Fruit fly (Drosophila melanogaster) whole organism, embryonic: ENCODE data around the gene Ndfip.

Experiments
- CG11723 ChIP-seq: fragments of 200-800 bp; sonication (Bioruptor generic); optimal IDR thresholded peaks from 2 replicates; lab custom pipeline; 2017; ENCODE audit warnings: missing biosample characterization, mild to moderate bottlenecking, missing genetic modification characterization
- CG14050 ChIP-seq: fragments of 200-800 bp; sonication (Bioruptor generic); IDR thresholded peaks from 3 replicates; pipeline ENCODE4 v1.3.6; 2022; ENCODE audit warnings: missing biosample characterization, missing genetic modification characterization
- CG14667 ChIP-seq: fragments of 200-800 bp; sonication (Bioruptor generic); IDR thresholded peaks from 2 replicates; pipeline ENCODE4 v1.3.6; 2022; ENCODE audit warnings: missing biosample characterization, missing genetic modification characterization
- CG14710 ChIP-seq: fragments of 200-800 bp; sonication (Bioruptor generic); optimal IDR thresholded peaks from 3 replicates; lab custom pipeline; 2019; ENCODE audit warnings: missing biosample characterization, mild to moderate bottlenecking, missing genetic modification characterization, moderate library complexity
- CG15601 ChIP-seq: fragments of 200-800 bp; sonication (Bioruptor generic); optimal IDR thresholded peaks from 3 replicates; lab custom pipeline; 2019; ENCODE audit warnings: missing biosample characterization, mild to moderate bottlenecking, missing genetic modification characterization, moderate library complexity
- CG17385 ChIP-seq: fragments of 200-800 bp; sonication (Bioruptor generic); optimal IDR thresholded peaks from 3 replicates; lab custom pipeline; 2018; ENCODE audit warnings: missing biosample characterization, mild to moderate bottlenecking, missing genetic modification characterization
- CG17802 ChIP-seq: fragments of 200-800 bp; sonication (Bioruptor generic); optimal IDR thresholded peaks from 2 replicates; lab custom pipeline; 2018; ENCODE audit warnings: missing biosample characterization, mild to moderate bottlenecking, missing genetic modification characterization, moderate library complexity
- CG17912 ChIP-seq: fragments of 200-800 bp; sonication (Bioruptor generic); optimal IDR thresholded peaks from 2 replicates; lab custom pipeline; 2018; ENCODE audit warnings: missing biosample characterization, mild to moderate bottlenecking, missing genetic modification characterization
- CG31441 ChIP-seq: fragments of 200-800 bp; sonication (Bioruptor generic); IDR thresholded peaks from 2 replicates; pipeline ENCODE4 v1.3.6; 2022; ENCODE audit warnings: missing biosample characterization, missing genetic modification characterization
- CG3163 ChIP-seq: fragments of 200-800 bp; sonication (Bioruptor generic); optimal IDR thresholded peaks from 3 replicates; lab custom pipeline; 2016; ENCODE audit warnings: missing biosample characterization, missing genetic modification characterization
- CG3995 ChIP-seq: fragments of 200-800 bp; sonication (Bioruptor generic); optimal IDR thresholded peaks from 3 replicates; lab custom pipeline; 2016; ENCODE audit warnings: missing biosample characterization, missing genetic modification characterization
- CG42726 ChIP-seq: fragments of 200-800 bp; sonication (Bioruptor generic); IDR thresholded peaks from 2 replicates; pipeline ENCODE4 v1.3.6; 2022; ENCODE audit warnings: missing biosample characterization, missing genetic modification characterization; ENCODE audit not compliant: partially characterized antibody
- CG4854 ChIP-seq: fragments of 200-800 bp; sonication (Bioruptor generic); optimal IDR thresholded peaks from 2 replicates; lab custom pipeline; 2016; ENCODE audit warnings: missing biosample characterization, missing genetic modification characterization, inconsistent platforms
- CG6175 ChIP-seq: fragments of 200-800 bp; sonication (Bioruptor generic); IDR thresholded peaks from 3 replicates; pipeline ENCODE4 v1.3.6; 2022; ENCODE audit warnings: missing biosample characterization, missing genetic modification characterization
- CG7839 ChIP-seq: fragments of 200-800 bp; sonication (Bioruptor generic); optimal IDR thresholded peaks from 3 replicates; lab custom pipeline; 2018; ENCODE audit warnings: missing biosample characterization, mild to moderate bottlenecking, missing genetic modification characterization, moderate library complexity
- CG7963 ChIP-seq: fragments of 200-800 bp; sonication (Bioruptor generic); IDR thresholded peaks from 3 replicates; pipeline ENCODE4 v1.3.6; 2022; ENCODE audit warnings: missing biosample characterization, missing genetic modification characterization; ENCODE audit not compliant: partially characterized antibody
- CG8478 ChIP-seq: fragments of >200 bp; optimal IDR thresholded peaks from 2 replicates; lab custom pipeline; 2018
- CG8944 ChIP-seq: fragments of 200-800 bp; sonication (Bioruptor generic); optimal IDR thresholded peaks from 3 replicates; lab custom pipeline; 2016; ENCODE audit warnings: missing biosample characterization, missing genetic modification characterization
- CrebB ChIP-seq: fragments of 200-800 bp; sonication (Bioruptor generic); optimal IDR thresholded peaks from 3 replicates; lab custom pipeline; 2018; ENCODE audit warnings: missing biosample characterization, mild to moderate bottlenecking, missing genetic modification characterization
- Dbx ChIP-seq: fragments of 200-800 bp; sonication (Bioruptor generic); IDR thresholded peaks from 3 replicates; pipeline ENCODE4 v1.3.6; 2022; ENCODE audit warnings: missing biosample characterization, missing genetic modification characterization
- Dip2 ChIP-seq: fragments of 200-800 bp; sonication (Bioruptor generic); IDR thresholded peaks from 2 replicates; pipeline ENCODE4 v1.3.6; 2022; ENCODE audit warnings: missing biosample characterization, missing genetic modification characterization
- Doc3 ChIP-seq: fragments of 200-800 bp; sonication (Bioruptor generic); IDR thresholded peaks from 3 replicates; pipeline ENCODE4 v1.3.6; 2022; ENCODE audit warnings: missing biosample characterization, missing genetic modification characterization; ENCODE audit not compliant: partially characterized antibody
- H15 ChIP-seq: fragments of 200-800 bp; sonication (Bioruptor generic); IDR thresholded peaks from 3 replicates; pipeline ENCODE4 v1.3.6; 2022; ENCODE audit warnings: missing biosample characterization, missing genetic modification characterization
- Hey ChIP-seq: fragments of 200-800 bp; sonication (Bioruptor generic); optimal IDR thresholded peaks from 3 replicates; lab custom pipeline; 2018; ENCODE audit warnings: missing biosample characterization, mild to moderate bottlenecking, missing genetic modification characterization
- Hr78 ChIP-seq, 2 experiments: fragments of 200-800 bp in 1 of 2; fragments of >200 bp in 1 of 2; sonication (Bioruptor generic) in 1 of 2; optimal IDR thresholded peaks; 2 replicates each; lab custom pipeline; 2017 to 2019; ENCODE audit warnings: missing biosample characterization in 2 of 2, missing genetic modification characterization in 2 of 2, mild to moderate bottlenecking in 1 of 2, moderate library complexity in 1 of 2
- NK7.1 ChIP-seq: fragments of 200-800 bp; sonication (Bioruptor generic); optimal IDR thresholded peaks from 3 replicates; lab custom pipeline; 2016; ENCODE audit warnings: missing biosample characterization, missing genetic modification characterization
- Six4 ChIP-seq: fragments of 200-800 bp; sonication (Bioruptor generic); optimal IDR thresholded peaks from 2 replicates; lab custom pipeline; 2016; ENCODE audit warnings: missing biosample characterization, missing genetic modification characterization
- Sox102F ChIP-seq: fragments of 200-800 bp; sonication (Bioruptor generic); optimal IDR thresholded peaks from 2 replicates; lab custom pipeline; 2018; ENCODE audit warnings: missing biosample characterization, mild to moderate bottlenecking, missing genetic modification characterization, moderate library complexity
- Stat92E ChIP-seq, 3 experiments: fragments of >200 bp in 2 of 3; fragments of 200-800 bp in 1 of 3; sonication (Bioruptor generic) in 1 of 3; optimal IDR thresholded peaks; 2 replicates each; lab custom pipeline; 2017 to 2019; ENCODE audit warnings: missing biosample characterization in 3 of 3, missing genetic modification characterization in 3 of 3, mild to moderate bottlenecking in 1 of 3, moderate library complexity in 1 of 3
- ase ChIP-seq: fragments of 200-800 bp; sonication (Bioruptor generic); IDR thresholded peaks from 3 replicates; pipeline ENCODE4 v1.3.6; 2022; ENCODE audit warnings: missing biosample characterization, missing genetic modification characterization
- ash1 ChIP-seq: fragments of 200-800 bp; sonication (Bioruptor generic); optimal IDR thresholded peaks from 2 replicates; lab custom pipeline; 2018; ENCODE audit warnings: missing biosample characterization, mild to moderate bottlenecking, missing genetic modification characterization
- bowl ChIP-seq: fragments of 200-800 bp; sonication (Bioruptor generic); IDR thresholded peaks from 2 replicates; pipeline ENCODE4 v1.3.6; 2022; ENCODE audit warnings: missing biosample characterization, missing genetic modification characterization
- chinmo ChIP-seq: fragments of 200-800 bp; sonication (Bioruptor generic); IDR thresholded peaks from 4 replicates; pipeline ENCODE4 v1.3.6; 2022; ENCODE audit warnings: missing biosample characterization, missing genetic modification characterization; ENCODE audit not compliant: partially characterized antibody
- dimm ChIP-seq: fragments of 200-800 bp; sonication (Bioruptor generic); IDR thresholded peaks from 2 replicates; pipeline ENCODE4 v1.3.6; 2022; ENCODE audit warnings: missing biosample characterization, missing genetic modification characterization
- exex ChIP-seq: fragments of 200-800 bp; sonication (Bioruptor generic); optimal IDR thresholded peaks from 4 replicates; lab custom pipeline; 2018; ENCODE audit warnings: missing biosample characterization, mild to moderate bottlenecking, missing genetic modification characterization, moderate library complexity
- gcm2 ChIP-seq: fragments of 200-800 bp; sonication (Bioruptor generic); optimal IDR thresholded peaks from 2 replicates; lab custom pipeline; 2016; ENCODE audit warnings: missing biosample characterization, missing genetic modification characterization
- gsb ChIP-seq: fragments of 200-800 bp; sonication (Bioruptor generic); IDR thresholded peaks from 2 replicates; pipeline ENCODE4 v1.3.6; 2022; ENCODE audit warnings: missing biosample characterization, missing genetic modification characterization
- gt ChIP-seq: fragments of 200-800 bp; sonication (Bioruptor generic); IDR thresholded peaks from 2 replicates; pipeline ENCODE4 v1.3.6; 2022; ENCODE audit warnings: missing biosample characterization, missing genetic modification characterization
- ham ChIP-seq: fragments of 200-800 bp; sonication (Bioruptor generic); IDR thresholded peaks from 2 replicates; pipeline ENCODE4 v1.3.6; 2022; ENCODE audit warnings: missing biosample characterization, missing genetic modification characterization
- lola ChIP-seq, 3 experiments: fragments of >200 bp in 2 of 3; fragments of 200-800 bp in 1 of 3; sonication (Bioruptor generic) in 1 of 3; optimal IDR thresholded peaks; 2 replicates each; lab custom pipeline; 2017 to 2019; ENCODE audit warnings: missing biosample characterization in 3 of 3, missing genetic modification characterization in 3 of 3, mild to moderate bottlenecking in 1 of 3, moderate library complexity in 1 of 3
- luna ChIP-seq: fragments of 200-800 bp; sonication (Bioruptor generic); optimal IDR thresholded peaks from 2 replicates; lab custom pipeline; 2016; ENCODE audit warnings: missing biosample characterization, missing genetic modification characterization
- nerfin-1 ChIP-seq: fragments of 200-800 bp; sonication (Bioruptor generic); optimal IDR thresholded peaks from 3 replicates; lab custom pipeline; 2019; ENCODE audit warnings: missing biosample characterization, mild to moderate bottlenecking, missing genetic modification characterization, moderate library complexity
- otp ChIP-seq: fragments of 200-800 bp; sonication (Bioruptor generic); IDR thresholded peaks from 3 replicates; pipeline ENCODE4, ENCODE4 v1.3.6; 2022; ENCODE audit warnings: missing biosample characterization, missing genetic modification characterization
- run ChIP-seq: fragments of 200-800 bp; sonication (Bioruptor generic); optimal IDR thresholded peaks from 3 replicates; lab custom pipeline; 2018; ENCODE audit warnings: missing biosample characterization, mild to moderate bottlenecking, missing genetic modification characterization
- sc ChIP-seq, 3 experiments: fragments of >200 bp in 2 of 3; fragments of 200-800 bp in 1 of 3; sonication (Bioruptor generic) in 1 of 3; optimal IDR thresholded peaks; 2 replicates in 2 of 3; 3 replicates in 1 of 3; lab custom pipeline; 2017; ENCODE audit warnings: mild to moderate bottlenecking in 1 of 3, missing biosample characterization in 1 of 3, missing genetic modification characterization in 1 of 3, missing genetic modification reagents in 1 of 3
- sim ChIP-seq: fragments of 200-800 bp; sonication (Bioruptor generic); IDR thresholded peaks from 2 replicates; pipeline ENCODE4 v1.3.6; 2022; ENCODE audit warnings: missing biosample characterization, missing genetic modification characterization
- slp2 ChIP-seq: fragments of 200-800 bp; sonication (Bioruptor generic); optimal IDR thresholded peaks from 2 replicates; lab custom pipeline; 2016; ENCODE audit warnings: missing biosample characterization, missing genetic modification characterization
- so ChIP-seq: fragments of 200-800 bp; sonication (Bioruptor generic); IDR thresholded peaks from 3 replicates; pipeline ENCODE4 v1.3.6; 2022; ENCODE audit warnings: missing biosample characterization, missing genetic modification characterization
- trh ChIP-seq: fragments of 200-800 bp; sonication (Bioruptor generic); optimal IDR thresholded peaks from 2 replicates; lab custom pipeline; 2016; ENCODE audit warnings: missing biosample characterization, missing genetic modification characterization
- vvl ChIP-seq: fragments of 200-800 bp; sonication (Bioruptor generic); IDR thresholded peaks from 2 replicates; pipeline ENCODE4 v1.3.6; 2022; ENCODE audit warnings: missing biosample characterization, missing genetic modification characterization

Gene Ndfip

dm6 chr3L:17656716-17657395 lies 2.8 kb upstream of the Ndfip start (continued):
- TF ChIP-seq gsb (GFP tag; lab: Robert Waterston, UW) (no peak), ase (GFP tag; lab: Robert Waterston, UW) (no peak), exex (no peak), sim (no peak), CG7963 (GFP tag; lab: Robert Waterston, UW) (no peak), trh (GFP tag; lab: Kevin White, UChicago) (no peak), CG8478 (lab: Kevin White, UChicago) (no peak), CG3995 (GFP tag; lab: Kevin White, UChicago) (no peak), chinmo (GFP tag; lab: Robert Waterston, UW) (no peak), CG42726 (GFP tag; lab: Robert Waterston, UW) (no peak), CrebB (no peak), CG14050 (no peak), CG17802 (tag; lab: Kevin White, UChicago) (no peak), sc (optimal IDR thresholded peaks at IDR 0.05; lab: Kevin White, UChicago) (no peak), sc (GFP tag; optimal IDR thresholded peaks at IDR 0.05; lab: Kevin White, UChicago) (peak; percentile 28), CG7839 (tag; lab: Kevin White, UChicago) (peak; percentile 1), CG17912 (no peak), ash1 (GFP tag; lab: Kevin White, UChicago) (no peak), Dip2 (GFP tag; lab: Robert Waterston, UW) (no peak), Stat92E (GFP tag; optimal IDR thresholded peaks at IDR 0.05; lab: Kevin White, UChicago) (no peak), CG11723 (GFP tag; lab: Kevin White, UChicago) (no peak), lola (GFP tag; optimal IDR thresholded peaks at IDR 0.05; lab: Kevin White, UChicago) (no peak), gcm2 (GFP tag; lab: Kevin White, UChicago) (no peak), CG15601 (peak; percentile 5), CG4854 (GFP tag; lab: Kevin White, UChicago) (no peak), CG3163 (GFP tag; lab: Kevin White, UChicago) (no peak), gt (GFP tag; lab: Robert Waterston, UW) (no peak), NK7.1 (GFP tag; lab: Kevin White, UChicago) (no peak), Doc3 (GFP tag; lab: Robert Waterston, UW) (no peak), Six4 (no peak), bowl (no peak), Hr78 (GFP tag; optimal IDR thresholded peaks at IDR 0.05; lab: Kevin White, UChicago) (no peak), H15 (GFP tag; lab: Robert Waterston, UW) (no peak), vvl (no peak), CG14710 (tag; lab: Kevin White, UChicago) (no peak), Hey (tag; lab: Kevin White, UChicago) (peak; percentile 86), CG8944 (GFP tag; lab: Kevin White, UChicago) (no peak), CG31441 (GFP tag; lab: Robert Waterston, UW) (no peak), CG6175 (no peak), Sox102F (GFP tag; lab: Kevin White, UChicago) (peak; percentile 48), slp2 (no peak), run (no peak), CG14667 (GFP tag; lab: Robert Waterston, UW) (no peak), nerfin-1 (tag; lab: Kevin White, UChicago) (no peak), ham (GFP tag; lab: Robert Waterston, UW) (no peak), so (0 out of 3 replicates have a peak, but pooled peaks have one; percentile 8), otp (GFP tag; lab: Robert Waterston, UW) (no peak), Dbx (GFP tag; lab: Robert Waterston, UW) (no peak), luna (GFP tag; lab: Kevin White, UChicago) (no peak), CG17385 (GFP tag; lab: Kevin White, UChicago) (no peak), dimm (GFP tag; lab: Robert Waterston, UW) (no peak)
